Worm (Caenorhabditis elegans) whole organism, mixed stage, embryonic: ENCODE measurements around the gene C06B3.16.

ENCODE experiments used
- ham-2 ChIP-seq: fragments of 200-800 bp; sonication (Bioruptor generic); optimal IDR thresholded peaks from 2 replicates; lab custom pipeline; 2018; ENCODE audit warnings: mild to moderate bottlenecking, missing genetic modification characterization, missing compliant biosample characterization
- lsy-2 ChIP-seq: fragments of 150-350 bp; optimal IDR thresholded peaks from 2 replicates; lab custom pipeline; 2014; ENCODE audit warnings: missing biosample characterization, missing genetic modification characterization
- mab-5 ChIP-seq: fragments of 150-350 bp; optimal IDR thresholded peaks from 2 replicates; lab custom pipeline; 2014; ENCODE audit warnings: missing biosample characterization, missing genetic modification characterization
- mep-1 ChIP-seq: fragments of 150-350 bp; optimal IDR thresholded peaks from 2 replicates; lab custom pipeline; 2017; ENCODE audit warnings: missing biosample characterization, missing genetic modification reagents, missing genetic modification characterization, inconsistent platforms
- nhr-237 ChIP-seq: fragments of 150-350 bp; optimal IDR thresholded peaks from 2 replicates; lab custom pipeline; 2014; ENCODE audit warnings: missing biosample characterization, missing genetic modification characterization
- nhr-28 ChIP-seq: fragments of 150-350 bp; optimal IDR thresholded peaks from 2 replicates; lab custom pipeline; 2014; ENCODE audit warnings: missing biosample characterization, missing genetic modification characterization
- nhr-76 ChIP-seq: sonication (generic microtip); optimal IDR thresholded peaks from 2 replicates; lab custom pipeline; 2017; ENCODE audit warnings: missing biosample characterization, missing genetic modification characterization
- pha-4 ChIP-seq: fragments of 150-350 bp; optimal IDR thresholded peaks from 2 replicates; lab custom pipeline; 2018; ENCODE audit warnings: missing biosample characterization, missing genetic modification reagents, missing genetic modification characterization
- snpc-4 ChIP-seq: fragments of 150-350 bp; optimal IDR thresholded peaks from 2 replicates; lab custom pipeline; 2014; ENCODE audit warnings: missing biosample characterization, missing genetic modification characterization
- unc-120 ChIP-seq: sonication (generic microtip); optimal IDR thresholded peaks from 2 replicates; lab custom pipeline; 2017; ENCODE audit warnings: missing genetic modification characterization, missing compliant biosample characterization; ENCODE audit not compliant: poor library complexity, severe bottlenecking
- unc-62 ChIP-seq: fragments of 150-350 bp; optimal IDR thresholded peaks from 2 replicates; lab custom pipeline; 2014; ENCODE audit warnings: missing biosample characterization, missing genetic modification reagents, missing genetic modification characterization

DNA sequence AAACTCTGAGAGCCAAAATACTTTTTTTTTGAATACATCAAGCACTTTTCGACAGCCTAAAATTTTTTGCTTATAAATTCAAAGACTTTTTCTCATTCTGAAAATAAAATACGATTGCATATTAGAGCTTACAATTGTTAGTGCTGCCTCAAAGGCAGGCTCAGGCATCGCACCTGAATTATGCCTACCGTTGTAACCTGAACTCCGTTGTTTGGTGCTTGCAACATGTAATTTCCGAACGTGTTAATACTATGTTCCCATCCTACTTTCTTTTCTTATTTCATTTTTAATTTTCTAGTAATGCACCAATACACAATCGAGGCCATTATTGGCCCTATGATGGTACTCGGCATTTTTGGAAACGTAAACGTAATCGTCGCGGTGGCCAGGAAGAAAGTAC, 44.0 kb upstream of the C06B3.16 start, which contains the start of gene srsx-19:
- TF ChIP-seq lsy-2 (no peak), snpc-4 (no peak), nhr-76 (tag; lab: Kevin White, UChicago) (no peak), unc-120 (tag; lab: Kevin White, UChicago) (no peak), mep-1 (tag; lab: Kevin White, UChicago) (no peak), pha-4 (tag; lab: Kevin White, UChicago) (no peak), nhr-28 (no peak), ham-2 (GFP tag; lab: Kevin White, UChicago) (no peak), unc-62 (no peak), nhr-237 (tag; lab: Kevin White, UChicago) (no peak), mab-5 (tag; lab: Kevin White, UChicago) (no peak)
